1 worm cellular context compared by ENCODE assay signal in genomic region chrII:7631171-7631570, ce11.
TF ChIP-seq lines count a peak whose summit lies in the region.

No protein-coding gene starts in this region.

TF ChIP-seq in whole organism, L1 larva, 84 proteins besides CTCF, POLR2A, EP300 and RAD21 (continued from another document):
- no peak for TF ChIP-seq efl-1 (optimal IDR thresholded peaks at IDR 0.05; lab: Kevin White, UChicago)
- no peak for TF ChIP-seq efl-1 (GFP tag; optimal IDR thresholded peaks at IDR 0.05 in 1 of 2; lab: Kevin White, UChicago)
- TF ChIP-seq lin-14 (GFP tag; optimal IDR thresholded peaks at IDR 0.05; lab: Kevin White, UChicago): peak; percentile 9
- TF ChIP-seq pax-3 (tag; optimal IDR thresholded peaks at IDR 0.05; lab: Kevin White, UChicago): no peak
- TF ChIP-seq lin-39 (tag; optimal IDR thresholded peaks at IDR 0.05; lab: Kevin White, UChicago): no peak
- no peak for TF ChIP-seq tlp-1 (tag; optimal IDR thresholded peaks at IDR 0.05; lab: Kevin White, UChicago)
- peak; percentile 23 for TF ChIP-seq snu-23 (GFP tag; optimal IDR thresholded peaks at IDR 0.05; lab: Kevin White, UChicago)
- no peak for TF ChIP-seq swsn-7 (tag; optimal IDR thresholded peaks at IDR 0.05; lab: Kevin White, UChicago)
- TF ChIP-seq mab-9 (GFP tag; IDR thresholded peaks at IDR 0.05; lab: Robert Waterston, UW): no peak
- TF ChIP-seq nhr-20 (tag; optimal IDR thresholded peaks at IDR 0.05; lab: Kevin White, UChicago): peak; percentile 30
- no peak for TF ChIP-seq snpc-4 (tag; optimal IDR thresholded peaks at IDR 0.05; lab: Kevin White, UChicago)
- no peak for TF ChIP-seq aly-2 (tag; optimal IDR thresholded peaks at IDR 0.05; lab: Kevin White, UChicago)
- no peak for TF ChIP-seq lin-15B (tag; optimal IDR thresholded peaks at IDR 0.05; lab: Kevin White, UChicago)
- TF ChIP-seq zip-4 (GFP tag; optimal IDR thresholded peaks at IDR 0.05; lab: Kevin White, UChicago): no peak
- TF ChIP-seq nhr-237 (tag; optimal IDR thresholded peaks at IDR 0.05; lab: Kevin White, UChicago): no peak
- TF ChIP-seq ets-5 (GFP tag; IDR thresholded peaks at IDR 0.05; lab: Robert Waterston, UW): no peak
- TF ChIP-seq lin-35 (GFP tag; optimal IDR thresholded peaks at IDR 0.05; lab: Kevin White, UChicago): no peak
- TF ChIP-seq nhr-19 (GFP tag; conservative IDR thresholded peaks at IDR 0.05; lab: Robert Waterston, UW): peak; percentile 25; the same call in 1 of the 2 replicates
- no peak for TF ChIP-seq lsy-2 (tag; optimal IDR thresholded peaks at IDR 0.05; lab: Kevin White, UChicago)
- TF ChIP-seq egl-27 (tag; optimal IDR thresholded peaks at IDR 0.05; lab: Kevin White, UChicago): peak in 1 of 2 experiments; percentile 36
- TF ChIP-seq irx-1 (tag; optimal IDR thresholded peaks at IDR 0.05; lab: Kevin White, UChicago): no peak
- no peak for TF ChIP-seq vab-15 (tag; optimal IDR thresholded peaks at IDR 0.05; lab: Kevin White, UChicago)
- TF ChIP-seq sox-4 (tag; optimal IDR thresholded peaks at IDR 0.05; lab: Kevin White, UChicago): no peak
- peak; percentile 58 for TF ChIP-seq unc-130 (tag; optimal IDR thresholded peaks at IDR 0.05; lab: Kevin White, UChicago)
- no peak for TF ChIP-seq nhr-12 (tag; optimal IDR thresholded peaks at IDR 0.05; lab: Kevin White, UChicago)
- TF ChIP-seq blmp-1 (tag; optimal IDR thresholded peaks at IDR 0.05; lab: Kevin White, UChicago): peak; percentile 88
- TF ChIP-seq unc-86 (tag; optimal IDR thresholded peaks at IDR 0.05; lab: Kevin White, UChicago): no peak
- TF ChIP-seq sptf-1 (tag; optimal IDR thresholded peaks at IDR 0.05; lab: Kevin White, UChicago): no peak
- no peak for TF ChIP-seq C04F5.9 (tag; optimal IDR thresholded peaks at IDR 0.05; lab: Kevin White, UChicago)
